Worm (Caenorhabditis elegans) whole organism, L4/young adult: ENCODE measurements around the gene hda-1.

Experiments used
- W03F9.2 ChIP-seq: fragments of 150-350 bp; optimal IDR thresholded peaks from 2 replicates; lab custom pipeline; 2014; ENCODE audit warnings: missing biosample characterization, missing genetic modification characterization
- dao-5 ChIP-seq: sonication (generic microtip); optimal IDR thresholded peaks from 2 replicates; lab custom pipeline; 2016; ENCODE audit warnings: missing genotype, missing genetic modification characterization, moderate library complexity, missing compliant biosample characterization
- him-1 ChIP-seq: sonication (generic microtip); optimal IDR thresholded peaks from 2 replicates; lab custom pipeline; 2016; ENCODE audit warnings: missing genotype, missing genetic modification reagents, missing genetic modification characterization, missing compliant biosample characterization

ce11 chrV:14536274-14536673 is 11.1 kb downstream of the hda-1 start, which contains the start of gene tag-191:
- TF ChIP-seq him-1 (tag; lab: Kevin White, UChicago) (no peak), dao-5 (tag; lab: Kevin White, UChicago) (no peak), W03F9.2 (tag; lab: Kevin White, UChicago) (no peak)
